Fruit fly (Drosophila melanogaster): Measurements from ENCODE around the gene CG12093.

The CG12093 gene

DNA sequence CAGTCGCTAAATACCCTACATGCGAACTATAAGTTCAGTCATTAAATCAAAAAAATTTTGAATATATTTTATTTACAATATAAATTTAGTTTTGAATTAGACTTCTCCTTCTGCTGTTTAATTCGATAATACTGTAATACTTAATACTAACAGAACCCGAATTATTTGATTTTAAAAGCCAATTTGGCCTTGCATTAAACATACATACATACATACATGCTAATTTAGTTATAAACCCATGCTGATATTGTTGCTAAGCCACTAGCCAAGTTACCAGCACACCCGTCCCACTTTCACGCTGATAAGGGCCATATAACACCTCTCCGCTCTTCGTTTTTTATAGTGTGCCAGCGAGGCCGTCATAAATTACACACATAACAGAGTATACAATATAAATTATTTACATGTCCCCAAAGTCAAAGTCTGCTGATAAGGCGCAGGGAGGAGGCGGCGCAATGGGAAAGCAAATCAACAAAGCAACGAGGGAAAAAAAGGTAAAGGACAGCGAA, 25.4 kb upstream of the CG12093 start (continued):
- TF ChIP-seq bcd (GFP tag; optimal IDR thresholded peaks at IDR 0.05) (peak; percentile 48), HLH54F (GFP tag; optimal IDR thresholded peaks at IDR 0.05) (no peak), MESR4 (GFP tag; optimal IDR thresholded peaks at IDR 0.05) (no peak), NK7.1 (GFP tag; optimal IDR thresholded peaks at IDR 0.05) (no peak), CG3281 (GFP tag; optimal IDR thresholded peaks at IDR 0.05) (peak; percentile 71), rib (GFP tag; IDR thresholded peaks at IDR 0.05) (0 out of 2 replicates have a peak, but pooled peaks have one; percentile 29), pum (GFP tag; optimal IDR thresholded peaks at IDR 0.05) (no peak), CG8388 (GFP tag; optimal IDR thresholded peaks at IDR 0.05) (no peak), Pdp1 (GFP tag; optimal IDR thresholded peaks at IDR 0.05) (peak in 1 of 2 experiments; percentile 83), salm (tag; optimal IDR thresholded peaks at IDR 0.05) (peak; percentile 80), esg (GFP tag; conservative IDR thresholded peaks at IDR 0.05) (0 out of 2 replicates have a peak, but pooled peaks have one; percentile 8), ems (GFP tag; optimal IDR thresholded peaks at IDR 0.05) (no peak), HHEX (GFP tag; optimal IDR thresholded peaks at IDR 0.05) (peak; percentile 46), CG4360 (GFP tag; IDR thresholded peaks at IDR 0.05) (no peak), Dfd (GFP tag; optimal IDR thresholded peaks at IDR 0.05) (no peak), ara (GFP tag; IDR thresholded peaks at IDR 0.05) (no peak), CG30403 (GFP tag; optimal IDR thresholded peaks at IDR 0.05) (peak; percentile 51), danr (GFP tag; IDR thresholded peaks at IDR 0.05) (no peak), CG14860 (GFP tag; IDR thresholded peaks at IDR 0.05; ENCODE audit: partially characterized antibody) (no peak), CG10979 (tag; optimal IDR thresholded peaks at IDR 0.05) (peak; percentile 49), Dad (GFP tag; optimal IDR thresholded peaks at IDR 0.05) (no peak), CG7928 (GFP tag; optimal IDR thresholded peaks at IDR 0.05) (no peak), luna (GFP tag; optimal IDR thresholded peaks at IDR 0.05) (no peak), lola (GFP tag; optimal IDR thresholded peaks at IDR 0.05) (no peak), Jarid2 (GFP tag; optimal IDR thresholded peaks at IDR 0.05) (peak; percentile 25), Gsc (GFP tag; IDR thresholded peaks at IDR 0.05) (no peak), CG10274 (GFP tag; optimal IDR thresholded peaks at IDR 0.05) (peak; percentile 83), D19B (GFP tag; optimal IDR thresholded peaks at IDR 0.05) (peak; percentile 67), MBD-R2 (GFP tag; IDR thresholded peaks at IDR 0.05) (no peak), CG11696 (GFP tag; IDR thresholded peaks at IDR 0.05) (peak; percentile 33; the same call in 1 of the 2 replicates), CG10565 (GFP tag; optimal IDR thresholded peaks at IDR 0.05) (no peak), Mes4 (GFP tag; optimal IDR thresholded peaks at IDR 0.05) (no peak), trh (GFP tag; optimal IDR thresholded peaks at IDR 0.05) (no peak), CG3726 (GFP tag; IDR thresholded peaks at IDR 0.05) (no peak), mirr (GFP tag; optimal IDR thresholded peaks at IDR 0.05) (peak; percentile 95), Vsx1 (GFP tag; optimal IDR thresholded peaks at IDR 0.05) (peak; percentile 64), emc (GFP tag; optimal IDR thresholded peaks at IDR 0.05) (no peak), scrt (GFP tag; optimal IDR thresholded peaks at IDR 0.05) (peak; percentile 53), sqz (GFP tag; optimal IDR thresholded peaks at IDR 0.05) (peak; percentile 66), Mrtf (GFP tag; IDR thresholded peaks at IDR 0.05) (no peak), CG5245 (GFP tag; optimal IDR thresholded peaks at IDR 0.05) (no peak), dpn (GFP tag; optimal IDR thresholded peaks at IDR 0.05) (no peak), Hsf (GFP tag; optimal IDR thresholded peaks at IDR 0.05) (no peak), bsh (GFP tag; optimal IDR thresholded peaks at IDR 0.05) (peak; percentile 10 to 55), Atf6 (GFP tag; IDR thresholded peaks at IDR 0.05) (no peak), bbx (GFP tag; IDR thresholded peaks at IDR 0.05; ENCODE audit: partially characterized antibody) (no peak), CG17359 (tag; optimal IDR thresholded peaks at IDR 0.05) (peak; percentile 21), fd96Cb (tag; optimal IDR thresholded peaks at IDR 0.05) (peak; percentile 53), jigr1 (GFP tag; IDR thresholded peaks at IDR 0.05) (no peak), Fer3 (tag; optimal IDR thresholded peaks at IDR 0.05) (peak; percentile 49)
